Worm (Caenorhabditis elegans): ENCODE measurements around the gene F53A2.11.

DNA sequence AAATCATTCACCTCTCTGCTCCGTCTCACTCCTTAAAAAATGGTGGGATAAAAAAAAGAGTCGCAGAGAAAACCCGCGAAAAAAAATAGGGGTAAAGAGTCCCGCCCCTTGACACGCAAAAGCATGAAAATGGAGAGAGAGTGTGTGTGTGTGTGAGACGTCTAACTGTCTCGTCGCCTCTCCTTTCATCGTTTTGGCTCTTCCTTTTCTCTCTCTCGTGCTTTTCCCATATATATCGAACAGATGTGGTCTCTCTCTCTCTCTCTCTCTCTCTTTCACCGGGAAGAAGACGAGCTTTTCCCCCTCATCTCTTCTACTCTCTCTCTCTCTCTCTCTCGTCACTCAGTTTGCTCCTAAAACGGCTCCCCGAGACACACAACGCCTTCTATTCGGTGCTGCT lies 46.7 kb downstream of the F53A2.11 start:
- no peak for TF ChIP-seq scrt-1 (GFP tag; IDR thresholded peaks at IDR 0.05)
- no peak for TF ChIP-seq ets-7 (tag; optimal IDR thresholded peaks at IDR 0.05)
- no peak for TF ChIP-seq flt-1 (GFP tag; IDR thresholded peaks at IDR 0.05)
- no peak for TF ChIP-seq hmbx-1 (tag; optimal IDR thresholded peaks at IDR 0.05)
- TF ChIP-seq ama-1 (optimal IDR thresholded peaks at IDR 0.05) = no peak
- TF ChIP-seq hmg-4 (GFP tag; optimal IDR thresholded peaks at IDR 0.05) = peak; percentile 42
- no peak for TF ChIP-seq ceh-36 (tag; optimal IDR thresholded peaks at IDR 0.05)
- TF ChIP-seq aly-1 (tag; optimal IDR thresholded peaks at IDR 0.05) = no peak
- TF ChIP-seq tbx-37 (GFP tag; conservative IDR thresholded peaks at IDR 0.05) = no peak
